Worm (Caenorhabditis elegans) whole organism, late embryonic: ENCODE data around the gene abch-1.
A peak's percentile ranks its signal among the peaks of the same experiment; 100 is the strongest.

Source experiments
- C08G9.2 ChIP-seq: sonication (generic microtip); optimal IDR thresholded peaks from 2 replicates; lab custom pipeline; 2016; ENCODE audit warnings: mild to moderate bottlenecking, missing genetic modification characterization, moderate library complexity, missing compliant biosample characterization
- C38D4.7 ChIP-seq: fragments of 200-800 bp; sonication (Bioruptor generic); optimal IDR thresholded peaks from 2 replicates; lab custom pipeline; 2018; ENCODE audit warnings: mild to moderate bottlenecking, missing genetic modification characterization, moderate library complexity, missing compliant biosample characterization
- F13H6.1 ChIP-seq: sonication (generic microtip); optimal IDR thresholded peaks from 2 replicates; lab custom pipeline; 2016; ENCODE audit warnings: missing genetic modification characterization, missing compliant biosample characterization
- T23F11.4 ChIP-seq: fragments of 200-800 bp; sonication (Bioruptor generic); optimal IDR thresholded peaks from 2 replicates; lab custom pipeline; 2018; ENCODE audit warnings: mild to moderate bottlenecking, missing genetic modification characterization, missing compliant biosample characterization
- Y22D7AL.16 ChIP-seq: sonication (generic microtip); optimal IDR thresholded peaks from 2 replicates; lab custom pipeline; 2016; ENCODE audit warnings: missing genetic modification characterization, missing compliant biosample characterization
- ama-1 ChIP-seq: fragments of 150-350 bp; optimal IDR thresholded peaks from 2 replicates; lab custom pipeline; 2014
- ceh-14 ChIP-seq: sonication (generic microtip); optimal IDR thresholded peaks from 2 replicates; lab custom pipeline; 2016; ENCODE audit warnings: missing genotype, missing genetic modification characterization, missing compliant biosample characterization
- ceh-18 ChIP-seq: sonication (generic microtip); optimal IDR thresholded peaks from 2 replicates; lab custom pipeline; 2016; ENCODE audit warnings: missing genetic modification characterization, missing compliant biosample characterization
- ceh-19 ChIP-seq: fragments of 200-800 bp; sonication (Bioruptor generic); optimal IDR thresholded peaks from 2 replicates; lab custom pipeline; 2018; ENCODE audit warnings: mild to moderate bottlenecking, missing genetic modification characterization, missing compliant biosample characterization
- ceh-2 ChIP-seq: sonication (generic microtip); optimal IDR thresholded peaks from 2 replicates; lab custom pipeline; 2016; ENCODE audit warnings: missing genotype, missing genetic modification characterization, missing compliant biosample characterization
- ceh-24 ChIP-seq: sonication (generic microtip); optimal IDR thresholded peaks from 2 replicates; lab custom pipeline; 2016; ENCODE audit warnings: mild to moderate bottlenecking, missing genetic modification characterization, missing compliant biosample characterization
- ceh-30 ChIP-seq: fragments of 150-350 bp; optimal IDR thresholded peaks from 2 replicates; lab custom pipeline; 2014; ENCODE audit warnings: missing biosample characterization, missing genetic modification characterization
- ceh-31 ChIP-seq: sonication (generic microtip); optimal IDR thresholded peaks from 2 replicates; lab custom pipeline; 2016; ENCODE audit warnings: missing genetic modification characterization, missing compliant biosample characterization
- ceh-45 ChIP-seq: fragments of 200-800 bp; sonication (Bioruptor generic); IDR thresholded peaks from 2 replicates; pipeline ENCODE4 v1.3.6; 2022; ENCODE audit warnings: missing genetic modification reagents, missing genetic modification characterization, missing compliant biosample characterization
- ceh-9 ChIP-seq: sonication (generic microtip); optimal IDR thresholded peaks from 2 replicates; lab custom pipeline; 2016; ENCODE audit warnings: mild to moderate bottlenecking, missing genetic modification characterization, inconsistent platforms, missing compliant biosample characterization
- che-1 ChIP-seq: sonication (generic microtip); optimal IDR thresholded peaks from 2 replicates; lab custom pipeline; 2016; ENCODE audit warnings: mild to moderate bottlenecking, missing genetic modification characterization, missing compliant biosample characterization
- dmd-4 ChIP-seq: sonication (generic microtip); optimal IDR thresholded peaks from 2 replicates; lab custom pipeline; 2016; ENCODE audit warnings: borderline replicate concordance, missing genetic modification characterization, missing compliant biosample characterization
- elt-2 ChIP-seq: sonication (generic microtip); optimal IDR thresholded peaks from 2 replicates; lab custom pipeline; 2016; ENCODE audit warnings: missing genetic modification reagents, missing genetic modification characterization, missing compliant biosample characterization
- ets-4 ChIP-seq: sonication (generic microtip); optimal IDR thresholded peaks from 2 replicates; lab custom pipeline; 2016; ENCODE audit warnings: missing genetic modification characterization, missing compliant biosample characterization
- eyg-1 ChIP-seq: sonication (generic microtip); optimal IDR thresholded peaks from 2 replicates; lab custom pipeline; 2016; ENCODE audit warnings: missing genotype, missing genetic modification characterization, missing compliant biosample characterization
- fax-1 ChIP-seq: sonication (generic microtip); optimal IDR thresholded peaks from 2 replicates; lab custom pipeline; 2016; ENCODE audit warnings: missing genotype, missing genetic modification characterization, missing compliant biosample characterization
- fkh-10 ChIP-seq: fragments of 150-350 bp; optimal IDR thresholded peaks from 2 replicates; lab custom pipeline; 2014; ENCODE audit warnings: missing biosample characterization, missing genetic modification reagents, missing genetic modification characterization
- fkh-6 ChIP-seq: sonication (generic microtip); optimal IDR thresholded peaks from 2 replicates; lab custom pipeline; 2016; ENCODE audit warnings: missing genetic modification characterization, missing compliant biosample characterization
- hlh-13 ChIP-seq: fragments of 200-800 bp; sonication (Bioruptor generic); optimal IDR thresholded peaks from 2 replicates; lab custom pipeline; 2018; ENCODE audit warnings: mild to moderate bottlenecking, missing genetic modification characterization, missing compliant biosample characterization
- hlh-6 ChIP-seq: sonication (generic microtip); optimal IDR thresholded peaks from 2 replicates; lab custom pipeline; 2016; ENCODE audit warnings: missing genotype, missing genetic modification characterization, missing compliant biosample characterization
- hlh-8 ChIP-seq: sonication (generic microtip); optimal IDR thresholded peaks from 2 replicates; lab custom pipeline; 2016; ENCODE audit warnings: missing genotype, missing genetic modification characterization, missing compliant biosample characterization
- lim-6 ChIP-seq: sonication (generic microtip); optimal IDR thresholded peaks from 2 replicates; lab custom pipeline; 2016; ENCODE audit warnings: missing genetic modification characterization, missing compliant biosample characterization
- madf-2 ChIP-seq: sonication (generic microtip); optimal IDR thresholded peaks from 2 replicates; lab custom pipeline; 2017; ENCODE audit warnings: missing genetic modification characterization, missing compliant biosample characterization
- mec-3 ChIP-seq: sonication (generic microtip); optimal IDR thresholded peaks from 2 replicates; lab custom pipeline; 2016; ENCODE audit warnings: borderline replicate concordance, missing genetic modification characterization, missing compliant biosample characterization
- nfya-1 ChIP-seq: sonication (generic microtip); optimal IDR thresholded peaks from 2 replicates; lab custom pipeline; 2017; ENCODE audit warnings: missing genetic modification characterization, mild to moderate bottlenecking, missing compliant biosample characterization, antibody characterized with exemption, moderate library complexity
- nhr-232 ChIP-seq: sonication (generic microtip); optimal IDR thresholded peaks from 2 replicates; lab custom pipeline; 2016; ENCODE audit warnings: missing genetic modification characterization, missing compliant biosample characterization
- npax-4 ChIP-seq: sonication (generic microtip); optimal IDR thresholded peaks from 2 replicates; lab custom pipeline; 2016; ENCODE audit warnings: missing genetic modification characterization, missing compliant biosample characterization
- odd-2 ChIP-seq: sonication (generic microtip); optimal IDR thresholded peaks from 2 replicates; lab custom pipeline; 2017; ENCODE audit warnings: antibody characterized with exemption, mild to moderate bottlenecking, missing genetic modification characterization, missing compliant biosample characterization
- pax-1 ChIP-seq: fragments of 150-350 bp; optimal IDR thresholded peaks from 2 replicates; lab custom pipeline; 2014; ENCODE audit warnings: missing biosample characterization, missing genetic modification characterization
- pha-2 ChIP-seq: sonication (generic microtip); optimal IDR thresholded peaks from 2 replicates; lab custom pipeline; 2017; ENCODE audit warnings: mild to moderate bottlenecking, missing genetic modification characterization, missing compliant biosample characterization
- pqm-1 ChIP-seq: sonication (generic microtip); optimal IDR thresholded peaks from 2 replicates; lab custom pipeline; 2016; ENCODE audit warnings: missing genetic modification characterization, missing compliant biosample characterization
- pros-1 ChIP-seq: fragments of 150-350 bp; optimal IDR thresholded peaks from 2 replicates; lab custom pipeline; 2014; ENCODE audit warnings: missing biosample characterization, missing genetic modification reagents, missing genetic modification characterization
- ref-2 ChIP-seq: sonication (generic microtip); optimal IDR thresholded peaks from 2 replicates; lab custom pipeline; 2016; ENCODE audit warnings: missing genetic modification characterization, missing compliant biosample characterization
- sox-2 ChIP-seq: fragments of 200-800 bp; sonication (Bioruptor generic); IDR thresholded peaks from 2 replicates; pipeline ENCODE4 v1.3.6; 2022; ENCODE audit warnings: missing genetic modification reagents, missing genetic modification characterization, missing compliant biosample characterization
- sox-4 ChIP-seq: sonication (generic microtip); optimal IDR thresholded peaks from 2 replicates; lab custom pipeline; 2017; ENCODE audit warnings: mild to moderate bottlenecking, missing genetic modification characterization, inconsistent platforms, missing compliant biosample characterization
- tbx-2 ChIP-seq: sonication (generic microtip); optimal IDR thresholded peaks from 2 replicates; lab custom pipeline; 2016; ENCODE audit warnings: missing genetic modification characterization, missing compliant biosample characterization
- ttx-3 ChIP-seq: sonication (generic microtip); optimal IDR thresholded peaks from 2 replicates; lab custom pipeline; 2016; ENCODE audit warnings: missing genetic modification reagents, missing genetic modification characterization, missing compliant biosample characterization
- unc-42 ChIP-seq: sonication (generic microtip); optimal IDR thresholded peaks from 2 replicates; lab custom pipeline; 2016; ENCODE audit warnings: missing genotype, missing genetic modification characterization, missing compliant biosample characterization
- unc-55 ChIP-seq: sonication (generic microtip); optimal IDR thresholded peaks from 2 replicates; lab custom pipeline; 2017; ENCODE audit warnings: missing biosample characterization, missing genetic modification reagents, missing genetic modification characterization
- unc-86 ChIP-seq: sonication (generic microtip); optimal IDR thresholded peaks from 2 replicates; lab custom pipeline; 2016; ENCODE audit warnings: missing genetic modification characterization, missing compliant biosample characterization
- ztf-16 ChIP-seq: sonication (generic microtip); optimal IDR thresholded peaks from 2 replicates; lab custom pipeline; 2017; ENCODE audit warnings: missing genetic modification characterization, missing compliant biosample characterization

abch-1 gene

DNA sequence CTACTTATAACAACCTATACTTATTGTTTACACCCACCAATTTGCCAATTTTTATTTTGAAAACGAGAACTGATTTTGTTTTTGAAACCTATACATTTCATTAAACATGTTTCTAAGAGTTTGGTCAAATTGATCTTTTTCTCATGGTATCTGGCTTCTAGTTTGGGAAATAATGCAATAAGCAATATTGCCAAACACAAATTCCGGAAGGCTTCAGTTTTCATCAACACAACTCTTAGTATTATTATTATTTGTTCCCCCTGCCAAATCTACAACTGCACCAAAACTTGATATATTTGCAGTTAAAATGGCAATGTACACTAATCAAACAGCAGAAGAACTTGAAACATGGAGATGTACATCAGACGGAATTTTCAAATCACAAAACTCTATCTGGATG, 37.3 kb upstream of the abch-1 start, which contains the start of gene sra-27:
TSS of gene sra-27 (plus strand) at position 301 of the 400 bp plus-strand sequence.
- no peak for TF ChIP-seq nfya-1
- TF ChIP-seq hlh-6 (tag; lab: Kevin White, UChicago): no peak
- TF ChIP-seq madf-2 (tag; lab: Kevin White, UChicago): no peak
- no peak for TF ChIP-seq eyg-1 (tag; lab: Kevin White, UChicago)
- TF ChIP-seq sox-4 (tag; lab: Kevin White, UChicago): no peak
- no peak for TF ChIP-seq ttx-3 (tag; lab: Kevin White, UChicago)
- no peak for TF ChIP-seq ceh-14 (tag; lab: Kevin White, UChicago)
- TF ChIP-seq ref-2 (tag; lab: Kevin White, UChicago): no peak
- no peak for TF ChIP-seq fax-1 (tag; lab: Kevin White, UChicago)
- TF ChIP-seq sox-2 (GFP tag; lab: Robert Waterston, UW): no peak
- TF ChIP-seq tbx-2: no peak
- no peak for TF ChIP-seq ceh-30 (tag; lab: Kevin White, UChicago)
- no peak for TF ChIP-seq ets-4 (tag; lab: Kevin White, UChicago)
- no peak for TF ChIP-seq dmd-4
- TF ChIP-seq ceh-2: no peak
- TF ChIP-seq fkh-6 (tag; lab: Kevin White, UChicago): no peak

DNA sequence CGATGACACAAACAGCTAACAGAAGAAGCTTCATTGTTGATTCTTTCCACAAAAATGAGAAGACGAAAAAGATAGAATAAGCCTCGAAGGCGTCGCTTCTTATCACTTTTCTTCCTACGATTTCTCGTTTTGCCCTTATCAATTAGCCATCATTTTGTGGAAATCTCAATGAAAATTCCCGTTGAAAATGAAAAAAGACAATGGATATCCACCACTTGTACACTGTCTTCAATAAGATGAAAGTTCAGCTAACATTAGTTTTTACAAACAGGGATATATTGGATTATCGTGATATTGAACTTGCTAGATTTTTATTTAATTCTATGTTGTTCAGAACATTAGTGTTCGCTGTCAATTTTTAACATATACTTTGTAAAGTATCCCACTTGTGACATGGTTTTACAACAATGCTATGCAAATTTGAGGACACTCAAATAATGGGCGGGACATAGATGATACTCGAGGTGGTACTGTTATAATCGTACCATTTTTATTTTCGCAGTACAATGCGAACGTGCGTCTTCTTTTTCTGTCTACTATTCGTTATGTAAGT, 35.3 kb upstream of the abch-1 start, which contains the start of the genes F18C5.5 and F18C5.9:
TSS of gene F18C5.5 (minus strand) at position 101 of the 553 bp plus-strand sequence.
TSS of gene F18C5.9 (plus strand) at position 503 of the 553 bp plus-strand sequence.
- no peak for TF ChIP-seq npax-4 (tag; lab: Kevin White, UChicago)
- TF ChIP-seq ztf-16: no peak
- no peak for TF ChIP-seq fkh-10 (GFP tag; lab: Kevin White, UChicago)
- TF ChIP-seq hlh-13 (GFP tag; lab: Kevin White, UChicago): no peak
- TF ChIP-seq ceh-19 (GFP tag; lab: Kevin White, UChicago): no peak
- TF ChIP-seq lim-6 (tag; lab: Kevin White, UChicago): no peak
- no peak for TF ChIP-seq C38D4.7 (GFP tag; lab: Kevin White, UChicago)
- TF ChIP-seq nhr-232 (tag; lab: Kevin White, UChicago): no peak
- no peak for TF ChIP-seq fkh-6 (tag; lab: Kevin White, UChicago)
- TF ChIP-seq pros-1: no peak
- no peak for TF ChIP-seq che-1
- TF ChIP-seq F13H6.1: no peak
- no peak for TF ChIP-seq unc-42 (tag; lab: Kevin White, UChicago)
- no peak for TF ChIP-seq C08G9.2 (tag; lab: Kevin White, UChicago)
- TF ChIP-seq mec-3 (tag; lab: Kevin White, UChicago): no peak
- no peak for TF ChIP-seq sox-4 (tag; lab: Kevin White, UChicago)
- no peak for TF ChIP-seq ceh-45

DNA sequence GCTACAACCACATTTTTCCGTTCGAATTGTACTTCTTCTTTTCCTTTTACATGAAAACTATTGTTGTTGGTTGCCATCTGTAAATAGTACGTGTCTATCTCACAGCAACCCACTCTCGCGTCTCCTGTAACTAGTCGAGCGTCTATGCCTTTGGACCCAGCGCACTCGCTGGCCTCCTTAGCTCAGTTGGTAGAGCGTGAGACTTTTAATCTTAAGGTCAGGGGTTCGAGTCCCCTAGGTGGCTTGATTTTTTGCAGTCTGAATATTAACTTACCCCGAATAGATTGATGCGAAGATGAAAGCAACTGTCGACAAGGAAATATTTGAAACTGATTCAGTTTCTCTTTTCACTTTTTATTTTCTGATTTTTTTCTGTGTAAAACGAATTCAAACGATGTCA, 33.6 kb upstream of the abch-1 start, which contains the start of gene mpz-3:
TSS of gene mpz-3 (minus strand) at position 320 of the 400 bp plus-strand sequence.
- no peak for TF ChIP-seq odd-2 (tag; lab: Kevin White, UChicago)
- no peak for TF ChIP-seq dmd-4
- TF ChIP-seq ama-1 (lab: Kevin White, UChicago): no peak
- TF ChIP-seq hlh-8 (tag; lab: Kevin White, UChicago): no peak
- no peak for TF ChIP-seq T23F11.4
- peak; percentile 47 for TF ChIP-seq hlh-6 (tag; lab: Kevin White, UChicago)
- TF ChIP-seq sox-2 (GFP tag; lab: Robert Waterston, UW): peak; percentile 27; the same call in 1 of the 2 replicates
- no peak for TF ChIP-seq fkh-10 (GFP tag; lab: Kevin White, UChicago)
- no peak for TF ChIP-seq pros-1
- TF ChIP-seq unc-86: no peak
- no peak for TF ChIP-seq pax-1 (tag; lab: Kevin White, UChicago)
- peak; percentile 39 for TF ChIP-seq tbx-2
- no peak for TF ChIP-seq ets-4 (tag; lab: Kevin White, UChicago)
- TF ChIP-seq pqm-1 (tag; lab: Kevin White, UChicago): no peak
- TF ChIP-seq C08G9.2 (tag; lab: Kevin White, UChicago): no peak
- peak; percentile 36 for TF ChIP-seq ceh-19 (GFP tag; lab: Kevin White, UChicago)
- no peak for TF ChIP-seq unc-42 (tag; lab: Kevin White, UChicago)
- TF ChIP-seq ref-2 (tag; lab: Kevin White, UChicago): no peak
- peak; percentile 32 for TF ChIP-seq Y22D7AL.16 (tag; lab: Kevin White, UChicago)
- no peak for TF ChIP-seq pha-2
- no peak for TF ChIP-seq nfya-1
- TF ChIP-seq ceh-14 (tag; lab: Kevin White, UChicago): no peak
- no peak for TF ChIP-seq ceh-45
- TF ChIP-seq ztf-16: peak; percentile 20
- TF ChIP-seq ceh-31 (tag; lab: Kevin White, UChicago): peak; percentile 23
- peak; percentile 37 for TF ChIP-seq sox-4 (tag; lab: Kevin White, UChicago)
- TF ChIP-seq ceh-9 (tag; lab: Kevin White, UChicago): no peak
- TF ChIP-seq unc-55 (GFP tag; lab: Kevin White, UChicago): no peak
- TF ChIP-seq ceh-24: no peak
- peak; percentile 49 for TF ChIP-seq elt-2
- TF ChIP-seq ceh-18 (tag; lab: Kevin White, UChicago): no peak
